Fruit fly (Drosophila melanogaster) whole organism, pupa: Measurements from ENCODE around the gene CapaR.

Experiments used
- CG12605 ChIP-seq: fragments of 200-800 bp; sonication (Bioruptor generic); IDR thresholded peaks from 2 replicates; pipeline ENCODE4 v1.3.6; 2022; ENCODE audit warnings: missing biosample characterization, missing genetic modification characterization
- CG14655 ChIP-seq: fragments of 200-800 bp; sonication (Bioruptor generic); optimal IDR thresholded peaks from 3 replicates; lab custom pipeline; 2017; ENCODE audit warnings: mild to moderate bottlenecking, missing biosample characterization, missing genetic modification reagents, missing genetic modification characterization
- CG32121 ChIP-seq: fragments of 200-800 bp; sonication (Bioruptor generic); IDR thresholded peaks from 2 replicates; pipeline ENCODE4 v1.3.6; 2022; ENCODE audit warnings: missing biosample characterization, missing genetic modification characterization
- D1 ChIP-seq: fragments of 200-800 bp; sonication (Bioruptor generic); optimal IDR thresholded peaks from 2 replicates; lab custom pipeline; 2018; ENCODE audit warnings: missing biosample characterization, mild to moderate bottlenecking, missing genetic modification characterization, moderate library complexity

- TF ChIP-seq CG12605 (GFP tag; lab: Robert Waterston, UW), result no peak
- TF ChIP-seq CG14655, result no peak
- TF ChIP-seq CG32121 (GFP tag; lab: Robert Waterston, UW), result no peak
- TF ChIP-seq D1 (tag; lab: Kevin White, UChicago), result no peak
These were observed 20.0 kb upstream of the CapaR start for dm6 chr3L:21581984-21582383.
